Fruit fly (Drosophila melanogaster) Kc167 (cell line): ENCODE measurements around the gene CG6996.

Experiments
- Myc ChIP-seq: fragments of >200 bp; optimal IDR thresholded peaks from 2 replicates; lab custom pipeline; 2017; ENCODE audit warnings: missing external identifiers
- Sin3A ChIP-seq: fragments of >200 bp; optimal IDR thresholded peaks from 2 replicates; lab custom pipeline; 2018; ENCODE audit warnings: missing external identifiers
- h ChIP-seq: fragments of >200 bp; optimal IDR thresholded peaks from 3 replicates; lab custom pipeline; 2018; ENCODE audit warnings: missing external identifiers
- insv ChIP-seq: fragments of >200 bp; optimal IDR thresholded peaks from 3 replicates; lab custom pipeline; 2018; ENCODE audit warnings: missing external identifiers
- psq ChIP-seq: fragments of >200 bp; optimal IDR thresholded peaks from 2 replicates; lab custom pipeline; 2017; ENCODE audit warnings: missing external identifiers
- ttk ChIP-seq: sonication (Bioruptor generic); optimal IDR thresholded peaks from 2 replicates; lab custom pipeline; 2017; ENCODE audit warnings: missing external identifiers

CG6996 gene

DNA sequence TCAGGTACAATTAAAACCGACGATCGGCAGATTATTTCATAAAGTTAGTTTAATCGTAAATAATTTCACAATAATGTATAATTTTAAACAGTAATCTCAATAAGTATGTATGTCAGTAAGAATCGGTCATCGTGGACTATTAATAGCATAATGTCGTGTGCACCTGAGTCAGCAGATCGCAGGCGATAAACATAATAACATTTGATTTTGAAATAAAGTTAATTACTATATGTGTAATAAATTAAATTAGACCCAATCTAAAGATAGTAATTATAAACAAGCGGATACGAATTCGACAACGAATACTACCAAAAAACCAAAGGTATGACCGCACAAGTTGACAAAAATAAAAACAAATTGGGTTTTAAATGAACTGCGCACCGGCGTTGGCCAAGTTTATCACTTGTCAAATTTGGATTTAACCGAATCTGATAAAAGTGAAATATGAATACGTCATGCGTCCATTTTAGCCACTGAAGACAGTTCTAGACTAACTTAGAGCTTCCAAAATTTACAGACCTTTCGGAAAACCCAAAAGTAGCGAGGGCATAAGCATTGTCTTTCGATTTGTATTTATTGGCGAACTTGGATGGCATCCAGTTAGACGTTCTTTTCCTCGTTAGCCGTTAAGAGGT is at the start of gene CG6996:
TSS of gene CG6996 (plus strand) at position 585 of the 635 bp plus-strand sequence.
- no peak for TF ChIP-seq Myc (lab: Kevin White, UChicago)
- TF ChIP-seq insv (lab: Kevin White, UChicago), result no peak
- TF ChIP-seq h, result no peak
- TF ChIP-seq Sin3A, result no peak
- no peak for TF ChIP-seq psq

DNA sequence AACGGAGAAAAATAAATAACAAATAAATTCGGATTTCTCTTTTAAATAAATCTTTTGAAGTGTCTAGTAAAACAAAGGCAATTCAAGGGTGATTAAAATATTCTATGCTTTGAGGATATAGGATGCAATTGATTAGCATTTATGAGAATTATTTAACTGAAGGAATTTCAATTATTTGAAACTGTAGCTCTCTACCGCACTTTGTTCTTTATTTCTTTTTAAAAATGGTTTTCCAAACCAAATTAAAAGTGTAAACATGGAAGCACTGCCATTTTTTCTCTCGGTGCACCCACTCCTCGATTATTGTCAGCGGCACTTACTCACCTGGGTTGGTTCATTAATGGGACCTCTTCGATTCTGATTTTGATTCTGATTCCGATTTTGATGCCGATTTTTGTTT is 39.2 kb upstream of the CG6996 start:
- TF ChIP-seq h (no peak), Sin3A (no peak), insv (lab: Kevin White, UChicago) (no peak), ttk (lab: Kevin White, UChicago) (no peak), psq (no peak), Myc (lab: Kevin White, UChicago) (no peak)

DNA sequence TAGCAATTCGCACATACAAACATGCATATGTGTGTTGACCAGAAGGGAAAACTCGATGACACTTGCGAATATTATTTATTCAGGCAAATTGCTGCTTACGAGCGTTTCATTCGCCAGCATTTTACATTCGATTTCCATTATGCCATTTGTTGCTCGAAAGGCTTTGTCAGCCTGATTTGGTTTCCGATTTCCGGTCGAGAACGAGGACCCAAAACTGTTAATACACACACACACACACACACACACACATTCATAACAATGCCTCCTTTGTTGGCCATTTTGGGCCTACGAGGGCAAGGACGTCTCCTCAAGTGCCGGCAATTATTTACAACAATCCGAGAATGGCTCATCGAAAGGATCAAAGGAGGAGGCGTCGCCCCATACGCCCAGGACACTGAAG is 29.6 kb upstream of the CG6996 start:
- no peak for TF ChIP-seq ttk (lab: Kevin White, UChicago)
- TF ChIP-seq psq, result no peak
- TF ChIP-seq Sin3A, result no peak
- no peak for TF ChIP-seq insv (lab: Kevin White, UChicago)
- TF ChIP-seq Myc (lab: Kevin White, UChicago), result no peak
- TF ChIP-seq h, result no peak

DNA sequence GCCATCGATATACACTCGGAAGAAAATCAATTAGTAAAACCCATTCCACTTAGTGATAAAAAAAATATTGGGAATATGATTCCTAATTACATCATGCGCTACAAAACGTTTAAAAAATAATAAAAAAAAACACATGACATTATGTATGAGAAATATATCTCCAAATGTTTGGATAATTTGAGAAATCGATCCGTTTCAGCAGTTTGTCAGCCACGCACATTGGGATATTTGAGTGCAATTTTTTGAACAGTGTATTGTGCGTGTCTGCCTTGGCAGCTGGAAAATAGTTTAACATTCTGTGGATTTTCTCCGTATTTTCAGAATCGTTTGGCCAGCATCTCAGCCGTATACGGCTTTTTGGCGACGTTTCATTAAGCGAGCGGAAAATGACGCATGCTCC is 29.2 kb upstream of the CG6996 start:
- TF ChIP-seq psq, result no peak
- TF ChIP-seq Myc (lab: Kevin White, UChicago), result no peak
- TF ChIP-seq insv (lab: Kevin White, UChicago), result no peak
- no peak for TF ChIP-seq ttk (lab: Kevin White, UChicago)
- TF ChIP-seq h, result no peak
- TF ChIP-seq Sin3A, result no peak

DNA sequence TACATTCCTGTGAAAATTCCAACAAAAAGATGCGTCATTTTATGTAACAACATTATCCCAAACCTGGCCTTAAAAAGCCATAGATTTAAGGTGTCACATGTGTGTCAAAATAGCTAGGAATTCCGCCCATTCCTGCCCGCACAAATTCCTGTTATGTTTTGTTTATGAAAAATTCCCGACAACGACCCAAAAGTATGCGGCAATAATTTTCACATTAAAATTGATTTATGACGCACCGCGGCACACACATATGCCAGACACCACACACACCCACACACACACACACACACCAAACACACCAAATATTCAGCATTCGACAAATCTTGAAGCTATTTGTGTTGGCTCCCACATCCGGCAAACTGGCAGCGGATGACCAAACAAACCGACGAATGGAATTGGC is 24.5 kb upstream of the CG6996 start:
- TF ChIP-seq psq (no peak), Sin3A (no peak), Myc (lab: Kevin White, UChicago) (no peak), h (no peak), ttk (lab: Kevin White, UChicago) (no peak), insv (lab: Kevin White, UChicago) (no peak)

DNA sequence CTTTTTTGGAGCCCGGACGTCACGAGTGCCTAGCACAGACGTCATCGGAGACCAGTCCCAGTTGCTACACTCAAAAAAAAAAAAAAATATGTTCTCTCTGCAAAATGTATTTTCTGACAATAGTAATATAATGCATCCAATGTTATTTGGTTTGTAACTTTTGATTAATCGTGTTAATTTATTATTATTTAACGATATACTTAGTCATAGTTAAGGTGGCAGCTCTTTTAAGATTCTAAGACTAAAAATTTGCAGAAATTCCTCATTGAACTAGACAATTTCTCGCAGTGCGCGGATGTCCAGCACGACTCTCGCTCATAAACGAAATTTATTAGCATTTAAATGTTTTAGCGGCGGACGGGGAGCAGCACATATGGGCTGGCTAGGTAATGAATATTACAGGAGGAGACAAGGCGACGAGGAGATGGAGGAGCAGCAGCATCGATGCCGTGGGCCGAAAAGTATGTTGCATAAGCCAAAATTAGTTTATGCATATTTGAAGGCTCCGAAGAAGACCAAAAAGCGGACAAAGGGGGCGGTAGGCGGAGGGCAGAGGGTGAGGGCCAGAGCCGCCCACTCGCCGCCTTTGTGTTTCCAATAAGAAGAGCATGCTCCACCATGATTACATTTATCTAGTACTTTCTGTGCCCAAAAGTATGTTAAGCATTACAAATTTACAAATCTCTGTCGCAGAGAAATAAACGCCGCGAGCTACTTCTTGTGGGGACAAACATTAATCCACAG is 23.8 kb upstream of the CG6996 start:
- TF ChIP-seq insv (lab: Kevin White, UChicago) (no peak), Myc (lab: Kevin White, UChicago) (no peak), Sin3A (no peak), ttk (lab: Kevin White, UChicago) (no peak), h (no peak), psq (no peak)

DNA sequence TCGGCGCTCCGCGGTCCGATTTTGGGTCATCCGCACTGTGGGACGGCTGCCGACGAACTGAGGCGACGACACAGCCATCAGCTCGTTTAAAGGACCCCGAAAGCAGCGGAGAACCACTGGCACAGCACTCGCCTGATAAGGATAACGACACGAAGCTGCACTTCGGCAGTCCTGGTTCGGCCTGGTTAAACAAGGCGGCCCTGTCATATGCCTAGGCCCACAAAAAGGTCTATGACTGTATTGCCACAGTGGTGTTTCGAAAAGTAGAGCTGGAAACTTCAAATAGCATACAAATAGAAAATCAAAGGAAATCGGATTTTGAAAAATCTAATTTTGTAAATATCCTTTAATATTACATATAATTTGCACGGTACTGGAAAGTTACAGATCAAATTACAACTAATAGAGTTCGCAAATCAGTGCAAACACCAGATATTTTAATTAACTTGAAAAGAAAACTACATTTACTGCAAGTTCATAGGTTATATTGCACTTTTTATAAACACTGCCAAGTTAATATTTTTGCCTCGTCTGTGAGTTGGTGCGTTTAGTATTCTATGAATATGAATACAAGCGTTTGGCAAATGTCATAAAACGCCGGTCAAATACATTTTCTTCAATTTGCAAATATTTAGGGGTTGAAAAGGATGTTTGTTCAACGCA is 22.0 kb upstream of the CG6996 start:
- TF ChIP-seq ttk (lab: Kevin White, UChicago), result no peak
- TF ChIP-seq h, result no peak
- TF ChIP-seq Myc (lab: Kevin White, UChicago), result no peak
- no peak for TF ChIP-seq psq
- no peak for TF ChIP-seq insv (lab: Kevin White, UChicago)
- no peak for TF ChIP-seq Sin3A

DNA sequence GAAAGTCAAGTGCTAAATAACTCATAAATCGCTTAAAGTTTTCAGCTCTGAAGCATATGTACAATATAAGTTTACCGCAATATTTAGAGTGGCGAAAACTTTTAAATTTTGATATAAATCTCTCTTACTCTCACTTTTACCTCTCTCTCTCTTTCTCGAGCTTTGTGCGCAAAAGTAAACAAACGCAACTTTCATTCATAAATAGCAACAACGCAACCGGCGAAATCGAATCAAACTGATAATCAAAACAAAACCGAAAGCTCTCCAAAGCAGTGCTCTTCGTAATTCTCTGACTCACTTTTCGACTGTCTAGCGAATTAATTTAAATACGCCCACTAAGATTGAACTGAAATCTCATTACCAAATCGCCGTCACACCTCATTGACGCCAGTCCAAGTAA is 21.4 kb upstream of the CG6996 start:
- TF ChIP-seq h (no peak), Myc (lab: Kevin White, UChicago) (no peak), psq (no peak), insv (lab: Kevin White, UChicago) (no peak), ttk (lab: Kevin White, UChicago) (no peak), Sin3A (no peak)

DNA sequence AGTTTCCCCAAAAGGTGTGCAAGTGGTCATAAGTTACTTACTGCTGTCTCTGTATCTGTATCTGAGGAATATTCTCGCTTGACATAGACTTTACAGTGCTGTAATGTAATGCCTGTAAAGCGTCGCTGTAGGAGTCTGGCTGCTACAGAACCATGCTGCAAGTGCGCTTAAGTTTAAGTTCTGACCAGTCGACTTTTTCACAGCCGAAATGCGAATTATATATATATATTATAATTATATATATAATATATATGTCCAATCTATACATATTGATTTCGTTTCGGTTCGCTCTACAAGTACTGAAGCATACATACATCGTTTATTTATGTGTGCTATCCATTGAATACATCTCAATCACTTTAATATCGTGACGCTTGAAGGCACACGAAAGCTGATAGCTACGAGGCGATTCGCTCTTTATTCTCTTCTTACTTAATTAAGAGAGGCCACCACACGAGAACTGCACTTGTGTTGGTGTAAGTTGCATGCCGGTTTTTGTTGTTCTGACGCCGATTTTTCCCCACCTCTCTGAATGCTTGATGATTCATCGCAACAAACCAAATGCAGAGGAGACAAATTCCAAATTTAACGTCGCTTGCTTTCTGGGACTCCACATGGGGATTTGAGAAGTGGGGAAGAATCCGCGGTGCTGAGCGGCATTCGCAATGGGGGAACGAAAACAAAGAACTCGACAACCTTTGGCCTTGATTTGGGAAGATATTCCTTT is 20.9 kb upstream of the CG6996 start:
- TF ChIP-seq Myc (lab: Kevin White, UChicago), result no peak
- TF ChIP-seq ttk (lab: Kevin White, UChicago), result no peak
- TF ChIP-seq insv (lab: Kevin White, UChicago), result no peak
- TF ChIP-seq psq, result no peak
- TF ChIP-seq Sin3A, result no peak
- TF ChIP-seq h, result no peak

DNA sequence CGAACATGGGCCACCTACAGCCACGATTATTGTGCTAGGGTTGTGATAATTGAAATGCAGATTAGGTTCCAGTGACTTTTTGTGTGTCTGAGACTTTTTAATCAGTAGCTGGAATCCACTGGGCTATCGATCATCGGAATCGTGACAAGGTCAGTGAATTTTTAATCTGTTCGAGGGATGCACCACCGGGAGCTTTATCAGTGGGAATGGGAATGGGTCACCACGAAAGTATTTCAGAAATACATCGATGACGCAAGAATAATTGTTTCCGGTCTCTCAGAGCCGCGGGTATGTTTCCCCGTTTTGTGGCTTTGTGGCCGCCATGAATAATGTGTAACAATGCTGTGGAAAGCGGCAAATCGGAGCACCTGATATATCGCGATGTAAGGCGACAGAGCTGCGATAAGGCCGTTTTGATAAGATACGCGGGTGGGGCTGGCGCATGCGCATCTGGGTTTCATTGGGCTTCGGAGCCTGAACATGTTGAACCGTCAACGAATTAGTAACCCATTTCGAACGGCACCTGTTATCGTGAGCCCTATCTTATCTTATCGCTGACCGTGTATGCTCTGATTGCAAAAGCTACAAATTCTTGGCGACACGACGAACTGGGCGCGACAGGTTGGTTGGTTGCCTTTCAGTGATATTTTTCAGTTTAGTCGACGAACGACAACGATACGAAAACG is 19.3 kb upstream of the CG6996 start, which contains the start of gene Ssk:
TSS of gene Ssk (plus strand) at position 638 of the 686 bp plus-strand sequence.
- TF ChIP-seq psq (no peak), Sin3A (no peak), ttk (lab: Kevin White, UChicago) (no peak), insv (lab: Kevin White, UChicago) (no peak), Myc (lab: Kevin White, UChicago) (no peak), h (no peak)

DNA sequence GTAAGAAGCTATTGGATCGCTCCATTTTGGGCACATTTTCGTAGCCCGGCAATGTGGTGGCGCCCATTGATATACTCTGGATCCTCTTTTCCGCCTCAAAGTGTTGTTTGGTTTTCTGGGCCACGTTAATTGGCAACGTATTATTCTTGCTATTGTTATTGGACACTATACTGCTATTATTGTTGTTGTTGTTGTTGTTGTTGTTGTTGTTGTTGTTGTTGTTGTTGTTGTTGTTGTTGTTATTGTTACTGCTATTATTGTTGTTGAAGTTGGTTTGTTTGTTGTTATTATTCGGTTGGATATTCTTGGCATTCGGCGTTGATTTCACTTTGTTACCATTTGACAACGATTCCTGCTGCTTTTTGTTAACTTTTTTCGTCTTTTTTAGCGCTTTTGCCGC is 15.5 kb upstream of the CG6996 start:
- TF ChIP-seq ttk (lab: Kevin White, UChicago), result no peak
- TF ChIP-seq h, result no peak
- TF ChIP-seq psq, result no peak
- TF ChIP-seq insv (lab: Kevin White, UChicago), result no peak
- TF ChIP-seq Myc (lab: Kevin White, UChicago), result no peak
- no peak for TF ChIP-seq Sin3A
